Worm (Caenorhabditis elegans) whole organism, young adult: Measurements from ENCODE around the gene npl-10.

Experiments
- let-526 ChIP-seq: fragments of 200-800 bp; sonication (Bioruptor generic); IDR thresholded peaks from 2 replicates; pipeline ENCODE4 v1.3.6; 2022; ENCODE audit warnings: missing genetic modification reagents, missing genetic modification characterization, missing compliant biosample characterization
- lsl-1 ChIP-seq: fragments of 200-800 bp; sonication (Bioruptor generic); optimal IDR thresholded peaks from 2 replicates; lab custom pipeline; 2018; ENCODE audit warnings: mild to moderate bottlenecking, missing genetic modification characterization, moderate library complexity, missing compliant biosample characterization
- nfya-2 ChIP-seq: fragments of 200-800 bp; sonication (Bioruptor generic); IDR thresholded peaks from 2 replicates; pipeline ENCODE4 v1.3.6; 2022; ENCODE audit warnings: missing genetic modification reagents, missing genetic modification characterization, missing compliant biosample characterization
- tbx-9 ChIP-seq: sonication (generic microtip); optimal IDR thresholded peaks from 2 replicates; lab custom pipeline; 2016; ENCODE audit warnings: borderline replicate concordance, missing genetic modification characterization, inconsistent platforms, missing compliant biosample characterization

- TF ChIP-seq nfya-2 (GFP tag; lab: Robert Waterston, UW) (no peak), lsl-1 (GFP tag; lab: Kevin White, UChicago) (no peak), let-526 (GFP tag; lab: Robert Waterston, UW) (no peak), tbx-9 (tag; lab: Kevin White, UChicago) (no peak)
Observed at ce11 chrIII:3914049-3914448, 21.7 kb downstream of the npl-10 start, which contains the start of gene pat-3.
